Worm (Caenorhabditis elegans) whole organism, late embryonic: ENCODE data around the gene lgc-16.

Experiments
- ama-1 ChIP-seq: fragments of 150-350 bp; optimal IDR thresholded peaks from 2 replicates; lab custom pipeline; 2014
- dve-1 ChIP-seq: sonication (generic microtip); optimal IDR thresholded peaks from 2 replicates; lab custom pipeline; 2017; ENCODE audit warnings: antibody characterized with exemption, mild to moderate bottlenecking, missing genetic modification characterization, missing compliant biosample characterization
- ets-4 ChIP-seq: sonication (generic microtip); optimal IDR thresholded peaks from 2 replicates; lab custom pipeline; 2016; ENCODE audit warnings: missing genetic modification characterization, missing compliant biosample characterization
- fkh-10 ChIP-seq: fragments of 150-350 bp; optimal IDR thresholded peaks from 2 replicates; lab custom pipeline; 2014; ENCODE audit warnings: missing biosample characterization, missing genetic modification reagents, missing genetic modification characterization
- gmeb-2 ChIP-seq: sonication (generic microtip); optimal IDR thresholded peaks from 2 replicates; lab custom pipeline; 2016; ENCODE audit warnings: missing genetic modification characterization, inconsistent platforms, missing compliant biosample characterization
- hlh-6 ChIP-seq: sonication (generic microtip); optimal IDR thresholded peaks from 2 replicates; lab custom pipeline; 2016; ENCODE audit warnings: missing genotype, missing genetic modification characterization, missing compliant biosample characterization
- hlh-8 ChIP-seq: sonication (generic microtip); optimal IDR thresholded peaks from 2 replicates; lab custom pipeline; 2016; ENCODE audit warnings: missing genotype, missing genetic modification characterization, missing compliant biosample characterization
- lin-11 ChIP-seq: fragments of 200-800 bp; sonication (Bioruptor generic); optimal IDR thresholded peaks from 2 replicates; lab custom pipeline; 2018; ENCODE audit warnings: mild to moderate bottlenecking, missing genetic modification characterization, missing compliant biosample characterization
- pat-9 ChIP-seq: fragments of 200-800 bp; sonication (Bioruptor generic); optimal IDR thresholded peaks from 2 replicates; lab custom pipeline; 2018; ENCODE audit warnings: mild to moderate bottlenecking, missing genetic modification characterization, moderate library complexity, missing compliant biosample characterization
- pha-4 ChIP-seq: fragments of 150-350 bp; optimal IDR thresholded peaks from 2 replicates; lab custom pipeline; 2018; ENCODE audit warnings: missing biosample characterization, missing genetic modification reagents, missing genetic modification characterization
- pqm-1 ChIP-seq: sonication (generic microtip); optimal IDR thresholded peaks from 2 replicates; lab custom pipeline; 2016; ENCODE audit warnings: missing genetic modification characterization, missing compliant biosample characterization
- sox-4 ChIP-seq: sonication (generic microtip); optimal IDR thresholded peaks from 2 replicates; lab custom pipeline; 2017; ENCODE audit warnings: mild to moderate bottlenecking, missing genetic modification characterization, inconsistent platforms, missing compliant biosample characterization
- tbx-2 ChIP-seq: sonication (generic microtip); optimal IDR thresholded peaks from 2 replicates; lab custom pipeline; 2016; ENCODE audit warnings: missing genetic modification characterization, missing compliant biosample characterization
- unc-55 ChIP-seq: sonication (generic microtip); optimal IDR thresholded peaks from 2 replicates; lab custom pipeline; 2017; ENCODE audit warnings: missing biosample characterization, missing genetic modification reagents, missing genetic modification characterization

- TF ChIP-seq ets-4 (tag; lab: Kevin White, UChicago) (no peak), lin-11 (no peak), sox-4 (tag; lab: Kevin White, UChicago) (no peak), unc-55 (GFP tag; lab: Kevin White, UChicago) (no peak), hlh-6 (tag; lab: Kevin White, UChicago) (no peak), ama-1 (lab: Kevin White, UChicago) (no peak), gmeb-2 (no peak), pat-9 (no peak), pha-4 (tag; lab: Kevin White, UChicago) (no peak), hlh-8 (tag; lab: Kevin White, UChicago) (no peak), fkh-10 (GFP tag; lab: Kevin White, UChicago) (no peak), pqm-1 (tag; lab: Kevin White, UChicago) (no peak), dve-1 (tag; lab: Kevin White, UChicago) (no peak), tbx-2 (no peak)
These were observed 23.2 kb upstream of the lgc-16 start for ce11 chrX:12095200-12095599.
